Worm (Caenorhabditis elegans): ENCODE measurements around the gene srx-51.

DNA sequence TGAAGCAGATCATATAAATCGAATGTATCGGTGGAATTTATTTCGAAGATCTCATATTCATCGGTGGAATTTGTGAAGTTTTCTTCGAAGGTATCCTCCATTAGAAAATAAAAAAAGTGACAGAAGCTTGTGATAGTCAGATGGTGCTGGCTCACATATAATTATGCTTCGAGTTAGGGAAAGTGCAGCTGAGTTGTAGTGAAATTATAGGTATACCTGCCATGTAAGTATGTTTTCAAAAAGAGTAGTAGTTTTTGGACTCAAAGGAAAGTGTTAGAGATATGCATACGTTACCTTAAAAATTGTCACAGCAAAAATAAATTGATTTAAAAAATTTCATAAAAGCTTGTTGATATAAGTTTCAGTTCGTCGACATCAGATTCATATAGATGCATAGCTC lies 41.5 kb upstream of the srx-51 start, which contains the start of gene srw-11:
- TF ChIP-seq ama-1 (optimal IDR thresholded peaks at IDR 0.05), result no peak
- TF ChIP-seq pes-1 (GFP tag; IDR thresholded peaks at IDR 0.05), result no peak
- no peak for TF ChIP-seq tbx-37 (GFP tag; conservative IDR thresholded peaks at IDR 0.05)
- no peak for TF ChIP-seq hmg-4 (GFP tag; optimal IDR thresholded peaks at IDR 0.05)
- no peak for TF ChIP-seq scrt-1 (GFP tag; IDR thresholded peaks at IDR 0.05)
- TF ChIP-seq tra-4 (tag; optimal IDR thresholded peaks at IDR 0.05), result no peak
- TF ChIP-seq hnd-1 (tag; optimal IDR thresholded peaks at IDR 0.05), result no peak
- no peak for TF ChIP-seq hmbx-1 (tag; optimal IDR thresholded peaks at IDR 0.05)
- TF ChIP-seq ceh-13 (GFP tag; optimal IDR thresholded peaks at IDR 0.05), result no peak
- TF ChIP-seq ets-7 (tag; optimal IDR thresholded peaks at IDR 0.05), result no peak
- no peak for TF ChIP-seq flt-1 (GFP tag; IDR thresholded peaks at IDR 0.05)
- no peak for TF ChIP-seq aly-1 (tag; optimal IDR thresholded peaks at IDR 0.05)

All from whole organism, early embryonic.